Worm (Caenorhabditis elegans): ENCODE results near the gene aakb-1.
"Not testable (repeated sequence)": the region's sequence is repeated elsewhere in the genome, so short reads cannot be mapped to it uniquely, and the experiment has no call there.

DNA sequence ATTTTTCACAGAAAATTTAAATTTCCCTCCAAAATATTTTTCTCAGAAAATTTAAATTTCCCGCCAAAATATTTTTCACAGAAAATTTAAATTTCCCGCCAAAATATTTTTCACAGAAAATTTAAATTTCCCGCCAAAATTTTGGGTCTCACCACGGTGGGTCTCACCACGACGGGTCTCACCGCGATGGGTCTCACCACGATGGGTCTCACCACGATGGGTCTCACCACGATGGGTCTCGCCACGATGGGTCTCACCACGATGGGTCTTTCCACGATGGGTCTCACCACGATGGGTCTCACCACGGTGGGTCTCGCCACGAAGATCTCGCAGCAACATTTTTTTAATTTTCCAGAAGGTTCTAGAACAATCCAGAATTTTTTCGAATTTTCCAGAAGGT, 40.3 kb downstream of the aakb-1 start:
- not testable (repeated sequence) for TF ChIP-seq pqm-1 (tag; optimal IDR thresholded peaks at IDR 0.05); fkh-10 (GFP tag; optimal IDR thresholded peaks at IDR 0.05); ceh-28 (tag; optimal IDR thresholded peaks at IDR 0.05); jun-1 (tag; optimal IDR thresholded peaks at IDR 0.05); nhr-76 (tag; optimal IDR thresholded peaks at IDR 0.05); lin-15B (tag; optimal IDR thresholded peaks at IDR 0.05); lir-3 (tag; optimal IDR thresholded peaks at IDR 0.05); zfp-3 (GFP tag; conservative IDR thresholded peaks at IDR 0.05)
